Worm (Caenorhabditis elegans) whole organism, young adult: ENCODE measurements around the gene F18E9.4.

Experiments
- C06A6.2 ChIP-seq: fragments of 200-800 bp; sonication (Bioruptor generic); conservative IDR thresholded peaks from 2 replicates; pipeline ENCODE4 v1.3.6; 2022; ENCODE audit warnings: missing genetic modification characterization, missing compliant biosample characterization
- F10E7.11 ChIP-seq: sonication (generic microtip); optimal IDR thresholded peaks from 2 replicates; lab custom pipeline; 2017; ENCODE audit warnings: mild to moderate bottlenecking, missing genetic modification characterization, moderate library complexity, missing compliant biosample characterization
- F57C9.4 ChIP-seq: sonication (generic microtip); optimal IDR thresholded peaks from 2 replicates; lab custom pipeline; 2017; ENCODE audit warnings: mild to moderate bottlenecking, missing genetic modification characterization, missing compliant biosample characterization
- K12H6.12 ChIP-seq: fragments of 200-800 bp; sonication (Bioruptor generic); optimal IDR thresholded peaks from 2 replicates; lab custom pipeline; 2018; ENCODE audit warnings: mild to moderate bottlenecking, missing genetic modification characterization, missing compliant biosample characterization
- T26A5.8 ChIP-seq: sonication (generic microtip); optimal IDR thresholded peaks from 2 replicates; lab custom pipeline; 2016; ENCODE audit warnings: missing genetic modification characterization, missing compliant biosample characterization
- Y53G8AR.9 ChIP-seq: fragments of 200-800 bp; sonication (Bioruptor generic); conservative IDR thresholded peaks from 2 replicates; pipeline ENCODE4 v1.3.6; 2022; ENCODE audit warnings: missing genetic modification reagents, missing genetic modification characterization, missing compliant biosample characterization
- Y56A3A.18 ChIP-seq: fragments of 200-800 bp; sonication (Bioruptor generic); IDR thresholded peaks from 2 replicates; pipeline ENCODE4 v1.3.6; 2022; ENCODE audit warnings: missing genetic modification reagents, missing genetic modification characterization, missing compliant biosample characterization
- Y95B8A.8 ChIP-seq: fragments of 200-800 bp; sonication (Bioruptor generic); IDR thresholded peaks from 2 replicates; pipeline ENCODE4 v1.3.6; 2022; ENCODE audit warnings: missing genetic modification reagents, missing genetic modification characterization, missing compliant biosample characterization
- ZK185.1 ChIP-seq: sonication (generic microtip); optimal IDR thresholded peaks from 2 replicates; lab custom pipeline; 2016; ENCODE audit warnings: mild to moderate bottlenecking, missing genetic modification characterization, missing compliant biosample characterization; ENCODE audit not compliant: poor library complexity, severe bottlenecking
- aptf-3 ChIP-seq: fragments of 200-800 bp; sonication (Bioruptor generic); IDR thresholded peaks from 2 replicates; pipeline ENCODE4 v1.3.6; 2022; ENCODE audit warnings: missing genetic modification characterization, missing compliant biosample characterization
- atf-7 ChIP-seq: sonication (generic microtip); optimal IDR thresholded peaks from 2 replicates; lab custom pipeline; 2017; ENCODE audit warnings: mild to moderate bottlenecking, missing genetic modification characterization, missing compliant biosample characterization
- bed-1 ChIP-seq: fragments of 200-800 bp; sonication (Bioruptor generic); IDR thresholded peaks from 2 replicates; pipeline ENCODE4 v1.3.6; 2022; ENCODE audit warnings: missing genetic modification reagents, missing genetic modification characterization, missing compliant biosample characterization
- cebp-2 ChIP-seq: fragments of 200-800 bp; sonication (Bioruptor generic); IDR thresholded peaks from 2 replicates; pipeline ENCODE4 v1.3.6; 2022; ENCODE audit warnings: missing genetic modification characterization, missing compliant biosample characterization
- ceh-27 ChIP-seq: fragments of 200-800 bp; sonication (Bioruptor generic); optimal IDR thresholded peaks from 2 replicates; lab custom pipeline; 2018; ENCODE audit warnings: mild to moderate bottlenecking, missing genetic modification characterization, moderate library complexity, missing compliant biosample characterization
- ceh-40 ChIP-seq: fragments of 200-800 bp; sonication (Bioruptor generic); IDR thresholded peaks from 2 replicates; pipeline ENCODE4 v1.3.6; 2022; ENCODE audit warnings: missing genetic modification characterization, missing compliant biosample characterization
- egl-44 ChIP-seq: fragments of 200-800 bp; sonication (Bioruptor generic); IDR thresholded peaks from 2 replicates; pipeline ENCODE4 v1.3.6; 2022; ENCODE audit warnings: missing genetic modification reagents, missing genetic modification characterization, missing compliant biosample characterization
- ekl-4 ChIP-seq: fragments of 200-800 bp; sonication (Bioruptor generic); IDR thresholded peaks from 2 replicates; pipeline ENCODE4 v1.3.6; 2022; ENCODE audit warnings: missing genetic modification reagents, missing genetic modification characterization, missing compliant biosample characterization
- ets-4 ChIP-seq: fragments of 200-800 bp; sonication (Bioruptor generic); optimal IDR thresholded peaks from 2 replicates; lab custom pipeline; 2018; ENCODE audit warnings: mild to moderate bottlenecking, missing genetic modification characterization, missing compliant biosample characterization
- hlh-12 ChIP-seq: sonication (generic microtip); optimal IDR thresholded peaks from 2 replicates; lab custom pipeline; 2016; ENCODE audit warnings: missing genetic modification characterization, missing compliant biosample characterization
- hrde-1 ChIP-seq: sonication (generic microtip); optimal IDR thresholded peaks from 2 replicates; lab custom pipeline; 2016; ENCODE audit warnings: missing genetic modification characterization, mild to moderate bottlenecking, missing compliant biosample characterization, moderate library complexity, missing genotype, missing genetic modification reagents, borderline replicate concordance
- lag-1 ChIP-seq: fragments of 200-800 bp; sonication (Bioruptor generic); IDR thresholded peaks from 2 replicates; pipeline ENCODE4 v1.3.6; 2022; ENCODE audit warnings: missing genetic modification reagents, missing genetic modification characterization, missing compliant biosample characterization
- let-526 ChIP-seq: fragments of 200-800 bp; sonication (Bioruptor generic); IDR thresholded peaks from 2 replicates; pipeline ENCODE4 v1.3.6; 2022; ENCODE audit warnings: missing genetic modification reagents, missing genetic modification characterization, missing compliant biosample characterization
- madf-10 ChIP-seq: sonication (generic microtip); optimal IDR thresholded peaks from 2 replicates; lab custom pipeline; 2016; ENCODE audit warnings: mild to moderate bottlenecking, missing genetic modification characterization, missing compliant biosample characterization
- madf-3 ChIP-seq: fragments of 200-800 bp; sonication (Bioruptor generic); IDR thresholded peaks from 2 replicates; pipeline ENCODE4 v1.3.6; 2022; ENCODE audit warnings: missing genetic modification reagents, missing genetic modification characterization, missing compliant biosample characterization
- madf-6 ChIP-seq: fragments of 200-800 bp; sonication (Bioruptor generic); IDR thresholded peaks from 2 replicates; pipeline ENCODE4 v1.3.6; 2022; ENCODE audit warnings: missing genetic modification reagents, missing genetic modification characterization, missing compliant biosample characterization
- mes-4 ChIP-seq: sonication (generic microtip); optimal IDR thresholded peaks from 2 replicates; lab custom pipeline; 2016; ENCODE audit warnings: missing genotype, missing genetic modification characterization, missing compliant biosample characterization
- nhr-27 ChIP-seq: fragments of 200-800 bp; sonication (Bioruptor generic); optimal IDR thresholded peaks from 2 replicates; lab custom pipeline; 2018; ENCODE audit warnings: mild to moderate bottlenecking, missing genetic modification characterization, moderate library complexity, missing compliant biosample characterization
- pha-4 ChIP-seq: fragments of 150-350 bp; sonication (generic microtip); optimal IDR thresholded peaks from 2 replicates; lab custom pipeline; 2014; ENCODE audit warnings: missing biosample characterization, missing genetic modification reagents, missing genetic modification characterization
- rcor-1 ChIP-seq: fragments of 200-800 bp; sonication (Bioruptor generic); IDR thresholded peaks from 2 replicates; pipeline ENCODE4 v1.3.6; 2022; ENCODE audit warnings: missing genetic modification reagents, missing genetic modification characterization, missing compliant biosample characterization
- rpc-1 ChIP-seq, 2 experiments: fragments of 150-350 bp in 1 of 2; sonication (generic microtip) in 1 of 2; optimal IDR thresholded peaks; 2 replicates each; lab custom pipeline; 2014 to 2018; ENCODE audit warnings: missing biosample characterization in 1 of 2, missing genetic modification characterization in 1 of 2, missing genetic modification reagents in 1 of 2, missing genotype in 1 of 2
- snpc-4 ChIP-seq, 5 experiments: fragments of 150-350 bp in 1 of 5; sonication (generic microtip) in 4 of 5; optimal IDR thresholded peaks; 2 replicates each; lab custom pipeline; 2014 to 2018; ENCODE audit warnings: missing genetic modification characterization in 5 of 5, missing biosample characterization in 3 of 5, antibody characterized with exemption in 2 of 5, mild to moderate bottlenecking in 2 of 5, missing compliant biosample characterization in 2 of 5, missing genotype in 2 of 5, moderate library complexity in 2 of 5, missing genetic modification reagents in 1 of 5
- xnd-1 ChIP-seq: sonication (generic microtip); optimal IDR thresholded peaks from 2 replicates; lab custom pipeline; 2016; ENCODE audit warnings: missing genotype, missing genetic modification reagents, missing genetic modification characterization, missing compliant biosample characterization
- zim-3 ChIP-seq: sonication (generic microtip); optimal IDR thresholded peaks from 2 replicates; lab custom pipeline; 2017; ENCODE audit warnings: mild to moderate bottlenecking, missing genetic modification characterization, moderate library complexity, missing compliant biosample characterization

The F18E9.4 gene

DNA sequence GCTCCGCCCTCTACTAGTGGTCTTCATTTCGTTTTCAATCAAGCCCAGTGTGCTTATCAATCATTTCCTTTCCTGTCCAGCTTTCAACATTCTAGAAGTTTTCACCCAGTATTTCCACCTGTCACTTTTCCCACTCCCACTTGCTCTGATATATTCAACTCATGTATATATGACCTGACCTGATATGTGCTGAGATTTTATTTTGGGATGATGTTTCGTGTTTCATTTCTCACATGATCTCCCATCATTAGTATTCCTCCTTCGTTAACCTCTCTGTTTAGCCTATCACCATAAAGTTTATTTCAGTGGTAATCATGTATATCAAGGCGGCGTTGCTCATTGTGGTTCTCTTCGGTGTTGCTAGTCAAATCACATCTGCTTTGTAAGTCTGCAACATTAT, 12.6 kb downstream of the F18E9.4 start, which contains the start of gene nlp-7:
TSS of gene nlp-7 (plus strand) at position 301 of the 400 bp plus-strand sequence.
- no peak for TF ChIP-seq snpc-4 (GFP tag; optimal IDR thresholded peaks at IDR 0.05; lab: Kevin White, UChicago)
- no peak for TF ChIP-seq snpc-4 (tag; optimal IDR thresholded peaks at IDR 0.05; lab: Kevin White, UChicago)
- TF ChIP-seq atf-7 (tag; lab: Kevin White, UChicago) = no peak
- no peak for TF ChIP-seq cebp-2 (GFP tag; lab: Robert Waterston, UW)
- no peak for TF ChIP-seq rpc-1 (optimal IDR thresholded peaks at IDR 0.05; lab: Kevin White, UChicago)
- no peak for TF ChIP-seq rpc-1 (tag; optimal IDR thresholded peaks at IDR 0.05; lab: Kevin White, UChicago)
- TF ChIP-seq hrde-1 (tag; lab: Kevin White, UChicago) = no peak
- no peak for TF ChIP-seq K12H6.12
- TF ChIP-seq nhr-27 (tag; lab: Kevin White, UChicago) = no peak
- TF ChIP-seq C06A6.2 (GFP tag; lab: Robert Waterston, UW) = no peak
- TF ChIP-seq Y56A3A.18 (GFP tag; lab: Robert Waterston, UW) = no peak
- TF ChIP-seq let-526 (GFP tag; lab: Robert Waterston, UW) = no peak
- TF ChIP-seq zim-3 (tag; lab: Kevin White, UChicago) = no peak
- TF ChIP-seq Y95B8A.8 (GFP tag; lab: Robert Waterston, UW) = no peak
- no peak for TF ChIP-seq rcor-1
- TF ChIP-seq ceh-27 (GFP tag; lab: Kevin White, UChicago) = no peak
- no peak for TF ChIP-seq ZK185.1 (tag; lab: Kevin White, UChicago)

DNA sequence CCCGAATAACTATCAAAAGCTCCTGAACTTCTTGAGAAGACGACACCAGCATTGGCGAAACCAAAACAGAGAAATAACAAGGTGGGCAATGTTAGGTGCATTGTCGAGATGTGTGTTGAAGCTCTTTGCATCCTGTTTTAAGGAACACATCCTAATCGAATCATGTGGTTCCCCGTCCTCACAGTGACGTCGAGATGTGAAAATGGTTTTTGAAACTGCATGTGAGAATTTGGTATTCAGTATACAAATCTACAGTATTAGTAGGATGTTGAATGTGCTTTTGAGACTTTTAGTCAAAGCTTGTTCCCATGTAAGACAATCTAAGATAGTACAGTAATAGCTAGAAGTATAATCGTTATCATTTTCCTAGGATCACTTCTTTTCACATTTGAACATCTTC, 17.3 kb downstream of the F18E9.4 start, which contains the start of gene F18E9.7:
TSS of gene F18E9.7 (minus strand) at position 101 of the 400 bp plus-strand sequence.
- TF ChIP-seq madf-3 = no peak
- no peak for TF ChIP-seq bed-1 (GFP tag; lab: Robert Waterston, UW)
- TF ChIP-seq rcor-1 = no peak
- TF ChIP-seq F57C9.4 (tag; lab: Kevin White, UChicago) = no peak
- TF ChIP-seq egl-44 (GFP tag; lab: Robert Waterston, UW) = no peak
- no peak for TF ChIP-seq T26A5.8 (tag; lab: Kevin White, UChicago)
- no peak for TF ChIP-seq nhr-27 (tag; lab: Kevin White, UChicago)
- TF ChIP-seq lag-1 (GFP tag; lab: Robert Waterston, UW) = no peak
- no peak for TF ChIP-seq ets-4 (GFP tag; lab: Kevin White, UChicago)
- no peak for TF ChIP-seq rpc-1 (optimal IDR thresholded peaks at IDR 0.05; lab: Kevin White, UChicago)
- no peak for TF ChIP-seq rpc-1 (tag; optimal IDR thresholded peaks at IDR 0.05; lab: Kevin White, UChicago)
- TF ChIP-seq cebp-2 (GFP tag; lab: Robert Waterston, UW) = no peak
- no peak for TF ChIP-seq F10E7.11 (tag; lab: Kevin White, UChicago)
- TF ChIP-seq hlh-12 = no peak
- no peak for TF ChIP-seq aptf-3 (GFP tag; lab: Robert Waterston, UW)
- no peak for TF ChIP-seq Y53G8AR.9 (GFP tag; lab: Robert Waterston, UW)
- no peak for TF ChIP-seq let-526 (GFP tag; lab: Robert Waterston, UW)
- TF ChIP-seq madf-10 (tag; lab: Kevin White, UChicago) = no peak
- no peak for TF ChIP-seq mes-4 (tag; lab: Kevin White, UChicago)
- TF ChIP-seq ceh-40 (GFP tag; lab: Robert Waterston, UW) = no peak

DNA sequence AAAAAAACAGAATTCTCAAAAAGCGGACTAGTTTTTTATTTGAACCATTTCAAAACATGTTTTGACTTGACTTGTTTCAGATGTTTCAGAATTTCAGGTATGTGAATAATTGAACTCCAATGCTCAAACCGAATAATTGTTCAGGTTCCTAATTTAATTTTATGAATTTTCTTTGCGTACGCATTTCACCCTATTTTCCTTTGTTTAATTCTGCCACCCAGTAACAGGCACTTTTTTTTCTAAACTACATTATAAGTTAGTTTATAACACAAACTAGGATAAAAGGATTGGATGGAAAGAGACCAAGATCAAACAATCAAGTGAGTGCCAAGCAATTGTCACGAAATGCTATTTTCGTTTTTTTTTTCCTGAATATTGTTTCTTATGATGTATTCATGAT, 18.2 kb downstream of the F18E9.4 start:
- TF ChIP-seq xnd-1 (tag; lab: Kevin White, UChicago) (no peak), hlh-12 (no peak), F10E7.11 (tag; lab: Kevin White, UChicago) (no peak), ZK185.1 (tag; lab: Kevin White, UChicago) (no peak), ceh-27 (GFP tag; lab: Kevin White, UChicago) (no peak), ekl-4 (no peak), ets-4 (GFP tag; lab: Kevin White, UChicago) (no peak), pha-4 (tag; lab: Kevin White, UChicago) (no peak), madf-6 (no peak)
